Worm (Caenorhabditis elegans): ENCODE results near the gene srz-62.

- TF ChIP-seq eor-1 (tag; optimal IDR thresholded peaks at IDR 0.05) (no peak), nhr-77 (tag; optimal IDR thresholded peaks at IDR 0.05) (no peak), nhr-28 (tag; optimal IDR thresholded peaks at IDR 0.05) (no peak), R02D3.7 (tag; optimal IDR thresholded peaks at IDR 0.05) (no peak), ceh-9 (tag; optimal IDR thresholded peaks at IDR 0.05) (no peak), nfya-1 (tag; optimal IDR thresholded peaks at IDR 0.05; ENCODE audit: insufficient read depth) (no peak), snpc-4 (tag; optimal IDR thresholded peaks at IDR 0.05) (no peak), elt-1 (tag; optimal IDR thresholded peaks at IDR 0.05) (no peak), pha-4 (tag; optimal IDR thresholded peaks at IDR 0.05) (no peak), fos-1 (tag; optimal IDR thresholded peaks at IDR 0.05) (no peak)
These were observed 37.4 kb upstream of the srz-62 start for ce11 chrIV:3862948-3863347.
